Worm (Caenorhabditis elegans): ENCODE measurements around the gene ZC449.8.
A peak's percentile ranks its signal among the peaks of the same experiment; 100 is the strongest.

The ZC449.8 gene

DNA sequence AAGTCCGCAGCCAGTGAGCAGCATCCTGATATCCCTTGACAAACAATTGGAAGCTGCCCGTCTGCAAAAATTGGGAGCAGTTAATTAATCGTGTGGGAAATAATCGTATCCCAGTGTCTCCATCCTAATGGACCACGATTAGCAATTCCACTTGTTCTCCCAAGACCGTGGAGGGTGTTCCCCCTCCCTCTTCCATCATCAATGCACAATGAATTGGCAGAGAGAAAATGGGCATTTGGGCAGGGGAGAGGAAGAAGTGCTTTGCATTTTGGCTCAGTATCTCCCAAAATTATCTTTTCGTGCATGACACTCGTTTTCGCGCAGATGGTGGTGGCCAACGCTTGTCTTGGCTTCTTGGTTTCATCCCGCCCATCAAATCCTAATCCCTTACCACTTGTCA, 37.8 kb upstream of the ZC449.8 start:
- TF ChIP-seq lir-1 (GFP tag; conservative IDR thresholded peaks at IDR 0.05) (no peak), hsf-1 (GFP tag; IDR thresholded peaks at IDR 0.05) (no peak), Y95B8A.8 (GFP tag; IDR thresholded peaks at IDR 0.05) (no peak), F37B4.10 (GFP tag; IDR thresholded peaks at IDR 0.05) (no peak), nhr-179 (tag; optimal IDR thresholded peaks at IDR 0.05) (no peak), F52B5.7 (tag; optimal IDR thresholded peaks at IDR 0.05) (no peak), let-526 (GFP tag; IDR thresholded peaks at IDR 0.05) (no peak)

DNA sequence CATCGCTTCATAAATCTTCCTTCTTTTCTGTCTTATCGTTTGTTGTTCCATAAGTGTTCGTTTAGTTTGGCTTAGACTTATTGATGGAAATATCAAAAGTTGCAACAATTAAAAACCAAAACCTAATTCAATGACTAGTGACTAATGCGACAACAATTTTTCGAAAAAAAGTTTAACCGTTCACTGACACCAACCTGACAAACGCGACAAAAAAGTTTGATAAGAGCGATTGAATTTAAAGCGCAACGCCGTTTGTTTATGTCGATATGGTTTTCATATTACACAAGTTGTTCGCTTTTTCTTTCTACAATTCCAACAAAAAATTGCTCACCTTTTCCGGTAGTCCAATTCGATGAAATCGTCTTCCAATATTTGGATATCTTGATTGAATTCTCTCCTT, 36.8 kb upstream of the ZC449.8 start:
- TF ChIP-seq snpc-3.4 (tag; optimal IDR thresholded peaks at IDR 0.05), result no peak
- TF ChIP-seq nhr-80 (tag; optimal IDR thresholded peaks at IDR 0.05), result peak; percentile 64
- TF ChIP-seq tbx-9 (tag; optimal IDR thresholded peaks at IDR 0.05; ENCODE audit: borderline replicate concordance), result no peak

DNA sequence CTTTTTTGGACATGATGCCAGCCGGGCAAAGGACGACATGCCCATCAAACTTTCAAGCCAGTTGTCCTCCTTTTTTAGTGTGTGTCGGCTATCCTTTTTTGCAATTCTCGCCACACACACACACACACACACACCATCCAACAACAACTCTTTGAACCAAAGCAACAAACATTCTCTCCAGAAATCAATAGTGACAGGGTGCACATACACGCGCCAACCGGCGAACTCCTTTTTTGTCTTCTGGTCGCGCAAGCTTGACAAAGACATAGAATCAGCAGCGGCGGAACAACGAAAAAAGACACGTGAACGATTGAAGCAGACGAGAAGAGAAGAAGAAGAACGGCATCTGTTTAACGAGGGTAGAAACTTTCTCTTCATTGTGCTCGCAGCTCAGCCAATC, 34.8 kb upstream of the ZC449.8 start:
- TF ChIP-seq zfh-2 (GFP tag; conservative IDR thresholded peaks at IDR 0.05) (0 out of 2 replicates have a peak, but pooled peaks have one; percentile 22), cebp-1 (GFP tag; IDR thresholded peaks at IDR 0.05) (no peak), cebp-1 (tag; optimal IDR thresholded peaks at IDR 0.05) (peak; percentile 14), snpc-4 (GFP tag; optimal IDR thresholded peaks at IDR 0.05) (no peak), snpc-4 (tag; optimal IDR thresholded peaks at IDR 0.05) (no peak), B0261.1 (tag; optimal IDR thresholded peaks at IDR 0.05) (no peak), hmg-1.2 (GFP tag; IDR thresholded peaks at IDR 0.05) (peak; percentile 17; the same call in 1 of the 2 replicates), lir-1 (GFP tag; conservative IDR thresholded peaks at IDR 0.05) (no peak), ama-1 (optimal IDR thresholded peaks at IDR 0.05) (no peak), ama-1 (GFP tag; optimal IDR thresholded peaks at IDR 0.05) (no peak)

DNA sequence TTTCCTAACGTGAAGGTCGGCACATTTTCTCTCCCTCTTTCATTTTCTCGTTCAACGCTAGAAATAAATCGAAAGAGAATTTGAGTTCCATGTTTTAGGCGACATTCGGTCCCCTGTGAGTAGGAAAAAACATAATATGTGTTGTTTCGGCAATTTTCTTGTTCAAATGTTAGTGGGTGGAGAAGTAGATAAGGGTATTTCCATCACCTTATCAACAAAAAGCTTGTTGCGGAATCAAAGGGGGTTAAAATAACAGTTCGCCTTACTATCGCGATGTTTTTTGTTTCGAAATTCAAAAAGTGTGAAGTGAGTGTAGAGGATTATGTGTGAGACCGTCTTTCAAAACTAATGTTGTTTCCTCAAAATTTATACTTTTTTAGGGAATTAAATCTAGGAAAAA, 34.3 kb upstream of the ZC449.8 start:
- TF ChIP-seq T26A5.8 (tag; optimal IDR thresholded peaks at IDR 0.05), result no peak
- no peak for TF ChIP-seq T07F8.4 (tag; optimal IDR thresholded peaks at IDR 0.05)
- TF ChIP-seq nhr-80 (tag; optimal IDR thresholded peaks at IDR 0.05), result peak; percentile 26

DNA sequence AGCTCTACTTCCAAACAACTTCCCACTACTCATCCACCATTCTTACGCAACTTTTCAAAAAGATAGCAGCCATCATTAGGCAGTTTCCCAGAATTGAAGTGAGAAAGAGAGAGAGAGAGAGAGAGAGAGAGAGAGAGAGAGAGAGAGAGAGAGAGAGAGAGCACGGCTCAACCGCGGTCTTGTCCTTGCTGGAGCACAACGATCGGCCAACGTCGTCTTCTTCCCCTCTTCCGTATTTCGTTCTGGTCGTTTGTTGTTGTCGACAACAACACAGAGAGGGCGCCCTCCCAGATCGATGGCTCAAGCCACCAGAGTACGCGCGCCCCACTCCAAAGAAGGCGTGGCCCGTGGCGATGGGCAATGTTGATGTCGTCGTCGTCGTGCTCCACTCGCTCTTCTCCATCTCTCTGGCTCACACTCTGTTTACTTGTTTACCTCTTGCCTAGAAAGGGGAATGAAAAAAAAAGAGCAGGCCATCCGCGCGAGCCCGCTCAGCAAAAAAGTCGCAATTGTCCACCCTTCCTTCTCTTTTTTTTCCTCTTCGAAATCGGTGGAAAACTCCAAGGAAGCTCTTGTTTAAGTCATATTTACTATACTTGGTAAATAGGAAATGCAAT, 33.8 kb upstream of the ZC449.8 start:
- TF ChIP-seq nhr-179 (tag; optimal IDR thresholded peaks at IDR 0.05) (no peak), sdz-38 (tag; optimal IDR thresholded peaks at IDR 0.05) (no peak), akir-1 (GFP tag; optimal IDR thresholded peaks at IDR 0.05) (no peak), hmg-1.2 (GFP tag; IDR thresholded peaks at IDR 0.05) (no peak; the same call in 1 of the 2 replicates), B0336.3 (GFP tag; IDR thresholded peaks at IDR 0.05) (no peak), ztf-18 (tag; optimal IDR thresholded peaks at IDR 0.05) (no peak), ccch-3 (GFP tag; optimal IDR thresholded peaks at IDR 0.05) (no peak), chd-7 (tag; optimal IDR thresholded peaks at IDR 0.05) (peak; percentile 40), snpc-1.3 (tag; optimal IDR thresholded peaks at IDR 0.05; ENCODE audit: insufficient read depth) (no peak), tbx-9 (tag; optimal IDR thresholded peaks at IDR 0.05; ENCODE audit: borderline replicate concordance) (no peak), cebp-2 (GFP tag; IDR thresholded peaks at IDR 0.05) (no peak), ekl-4 (GFP tag; IDR thresholded peaks at IDR 0.05) (peak; percentile 44; the same call in 1 of the 2 replicates), ztf-3 (GFP tag; optimal IDR thresholded peaks at IDR 0.05) (no peak), rcor-1 (GFP tag; IDR thresholded peaks at IDR 0.05) (no peak), F33H1.4 (GFP tag; IDR thresholded peaks at IDR 0.05) (no peak), ets-4 (GFP tag; optimal IDR thresholded peaks at IDR 0.05) (no peak), dpl-1 (GFP tag; optimal IDR thresholded peaks at IDR 0.05) (no peak), F57A8.1 (GFP tag; optimal IDR thresholded peaks at IDR 0.05) (no peak), K11D2.4 (GFP tag; IDR thresholded peaks at IDR 0.05) (peak; percentile 59; the same call in 1 of the 2 replicates), B0019.2 (GFP tag; conservative IDR thresholded peaks at IDR 0.05) (no peak), ceh-79 (tag; optimal IDR thresholded peaks at IDR 0.05) (no peak), lin-40 (tag; optimal IDR thresholded peaks at IDR 0.05) (peak; percentile 22), nfyb-1 (GFP tag; IDR thresholded peaks at IDR 0.05) (peak; percentile 46; the same call in 1 of the 2 replicates), attf-5 (GFP tag; optimal IDR thresholded peaks at IDR 0.05) (no peak), cebp-1 (GFP tag; IDR thresholded peaks at IDR 0.05) (no peak), cebp-1 (tag; optimal IDR thresholded peaks at IDR 0.05) (peak; percentile 47), F37B4.10 (GFP tag; IDR thresholded peaks at IDR 0.05) (no peak)
